Worm (Caenorhabditis elegans) whole organism, late embryonic: ENCODE measurements around the gene irld-47.

Experiments
- C38D4.7 ChIP-seq: fragments of 200-800 bp; sonication (Bioruptor generic); optimal IDR thresholded peaks from 2 replicates; lab custom pipeline; 2018; ENCODE audit warnings: mild to moderate bottlenecking, missing genetic modification characterization, moderate library complexity, missing compliant biosample characterization
- ama-1 ChIP-seq: fragments of 150-350 bp; optimal IDR thresholded peaks from 2 replicates; lab custom pipeline; 2014
- ceh-9 ChIP-seq: sonication (generic microtip); optimal IDR thresholded peaks from 2 replicates; lab custom pipeline; 2016; ENCODE audit warnings: mild to moderate bottlenecking, missing genetic modification characterization, inconsistent platforms, missing compliant biosample characterization
- hlh-8 ChIP-seq: sonication (generic microtip); optimal IDR thresholded peaks from 2 replicates; lab custom pipeline; 2016; ENCODE audit warnings: missing genotype, missing genetic modification characterization, missing compliant biosample characterization
- pha-4 ChIP-seq: fragments of 150-350 bp; optimal IDR thresholded peaks from 2 replicates; lab custom pipeline; 2018; ENCODE audit warnings: missing biosample characterization, missing genetic modification reagents, missing genetic modification characterization
- pqm-1 ChIP-seq: sonication (generic microtip); optimal IDR thresholded peaks from 2 replicates; lab custom pipeline; 2016; ENCODE audit warnings: missing genetic modification characterization, missing compliant biosample characterization
- unc-3 ChIP-seq, 2 experiments: fragments of 200-800 bp in 1 of 2; sonication (Bioruptor generic) in 1 of 2; sonication (generic microtip) in 1 of 2; conservative IDR thresholded peaks in 1 of 2; optimal IDR thresholded peaks in 1 of 2; 2 replicates each; pipeline versions ENCODE4 v1.3.6 to Lab custom; 2016 to 2022; ENCODE audit warnings: missing compliant biosample characterization in 2 of 2, missing genetic modification characterization in 2 of 2, missing genetic modification reagents in 1 of 2

- TF ChIP-seq unc-3 (GFP tag; conservative IDR thresholded peaks at IDR 0.05; lab: Robert Waterston, UW) (no peak), unc-3 (tag; optimal IDR thresholded peaks at IDR 0.05; lab: Kevin White, UChicago) (no peak), ama-1 (lab: Kevin White, UChicago) (no peak), C38D4.7 (GFP tag; lab: Kevin White, UChicago) (no peak), ceh-9 (tag; lab: Kevin White, UChicago) (no peak), hlh-8 (no peak), pqm-1 (tag; lab: Kevin White, UChicago) (no peak), pha-4 (tag; lab: Kevin White, UChicago) (no peak)
Observed at ce11 chrII:7810162-7810868, 12.0 kb downstream of the irld-47 start.
